Fruit fly (Drosophila melanogaster) S2 (cell line): ENCODE measurements around the gene CG17855.

ENCODE experiments used
- CG8478 ChIP-seq: fragments of >200 bp; optimal IDR thresholded peaks from 2 replicates; lab custom pipeline; 2018
- CTCF ChIP-seq, 2 experiments: fragments of >200 bp; optimal IDR thresholded peaks; 2 replicates each; lab custom pipeline; 2018

Gene CG17855

DNA sequence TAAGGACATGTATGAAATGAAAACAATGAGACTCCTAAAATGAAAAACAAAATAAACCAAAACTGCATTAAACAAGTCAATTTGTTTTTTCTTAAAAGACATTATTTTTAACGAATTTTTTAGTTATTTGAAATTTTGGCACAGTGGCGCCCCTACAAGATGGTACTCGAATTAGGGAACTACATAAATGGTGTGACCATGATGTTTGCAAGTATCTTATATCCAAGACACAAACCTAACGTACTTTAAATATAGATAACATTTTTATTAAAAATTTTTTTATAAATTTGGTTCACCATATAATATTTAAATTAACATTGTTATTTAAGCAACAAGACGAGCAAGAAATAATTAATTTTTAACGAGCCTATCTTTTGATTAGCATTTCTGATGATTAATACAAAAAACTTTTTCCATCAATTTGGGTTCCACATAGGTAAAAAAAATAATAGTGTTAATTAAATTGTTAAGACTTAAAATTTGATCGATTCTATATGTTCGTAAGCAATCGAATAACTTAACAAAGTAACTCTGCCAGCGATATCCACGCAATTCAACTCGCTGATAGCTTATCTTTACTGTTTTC is at the start of gene CG17855:
CG17855 (plus strand) TSS at position 536 of the 586 bp plus-strand sequence.
- no peak for TF ChIP-seq CG8478 (lab: Kevin White, UChicago)
- TF ChIP-seq CTCF (optimal IDR thresholded peaks at IDR 0.05; lab: Kevin White, UChicago), result peak; percentile 38 to 87

DNA sequence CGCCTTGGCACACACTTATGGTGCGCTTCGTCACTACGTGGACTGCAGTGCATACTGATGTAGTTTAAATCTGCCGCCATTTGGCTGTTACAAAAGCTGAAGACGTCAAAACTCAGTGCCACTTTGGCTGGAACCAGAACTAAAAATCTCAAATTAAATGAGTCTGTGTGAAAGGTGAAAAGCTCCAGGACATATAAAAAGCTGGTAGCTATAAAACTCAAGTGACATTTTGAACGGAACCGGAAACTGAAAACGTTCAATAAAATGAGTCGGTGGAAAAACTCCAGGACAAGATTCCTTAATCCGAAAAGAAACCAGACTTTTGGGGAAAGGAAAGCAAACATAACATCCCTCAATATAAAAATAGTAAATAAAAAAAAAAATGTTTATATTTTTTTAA is 49.5 kb upstream of the CG17855 start:
- TF ChIP-seq CG8478 (lab: Kevin White, UChicago) (no peak), CTCF (optimal IDR thresholded peaks at IDR 0.05; lab: Kevin White, UChicago) (no peak)

- no peak for TF ChIP-seq CTCF (optimal IDR thresholded peaks at IDR 0.05; lab: Kevin White, UChicago)
- TF ChIP-seq CG8478 (lab: Kevin White, UChicago), result no peak
Measured at dm6 chr2L:9493375-9494263, 46.7 kb upstream of the CG17855 start.

dm6 chr2L:9494663-9495417 is 45.5 kb upstream of the CG17855 start, which contains the start of gene Gdi:
Gene Gdi (minus strand): TSS chr2L:9494876.
- no peak for TF ChIP-seq CG8478 (lab: Kevin White, UChicago)

dm6 chr2L:9495418-9495779 is 44.9 kb upstream of the CG17855 start, which contains the start of gene CG33298:
Gene CG33298 (plus strand): TSS chr2L:9495474.
- TF ChIP-seq CTCF (optimal IDR thresholded peaks at IDR 0.05; lab: Kevin White, UChicago) (no peak), CG8478 (lab: Kevin White, UChicago) (no peak)

DNA sequence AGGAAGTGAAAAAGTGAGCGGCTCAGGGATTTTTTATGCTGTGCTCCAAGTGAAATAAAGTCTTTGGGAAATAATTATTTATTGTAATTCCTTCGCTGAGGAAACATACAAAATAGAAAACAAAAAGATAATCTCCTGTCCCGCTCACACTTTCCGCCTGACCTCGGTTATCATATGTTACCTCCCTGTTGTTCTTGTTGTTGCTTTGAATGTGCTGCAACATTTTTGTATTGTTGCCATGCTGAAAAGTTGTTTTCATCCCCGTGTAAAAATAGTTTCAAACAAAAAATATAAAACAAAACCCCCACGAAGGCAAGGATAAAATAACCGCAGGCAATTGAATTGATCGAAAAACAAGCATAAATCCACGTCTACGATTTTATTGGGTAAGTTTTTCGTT is 44.5 kb upstream of the CG17855 start:
- TF ChIP-seq CG8478 (lab: Kevin White, UChicago) (no peak), CTCF (optimal IDR thresholded peaks at IDR 0.05; lab: Kevin White, UChicago) (no peak)

- no peak for TF ChIP-seq CTCF (optimal IDR thresholded peaks at IDR 0.05; lab: Kevin White, UChicago)
- no peak for TF ChIP-seq CG8478 (lab: Kevin White, UChicago)
Measured at dm6 chr2L:9496378-9497284, 43.7 kb upstream of the CG17855 start.

DNA sequence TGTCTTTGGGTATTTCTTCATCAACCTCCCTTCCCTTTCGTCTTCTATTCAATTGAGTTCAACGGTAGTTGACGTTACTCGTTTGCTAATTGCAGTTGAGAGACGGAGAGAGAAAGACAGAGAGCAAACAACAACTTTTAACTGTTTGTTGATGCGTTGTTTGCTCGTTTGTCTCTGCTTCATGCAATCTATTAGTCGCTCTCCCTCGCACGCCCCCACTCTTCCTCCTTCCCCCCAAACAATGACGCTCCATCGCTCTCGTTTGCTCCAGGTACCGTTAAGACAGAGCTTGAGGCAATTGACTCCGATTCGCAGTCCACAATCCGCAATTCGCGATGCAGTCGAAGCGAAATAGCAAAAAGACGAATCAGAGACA is 43.0 kb upstream of the CG17855 start:
- TF ChIP-seq CTCF (optimal IDR thresholded peaks at IDR 0.05; lab: Kevin White, UChicago), result no peak
- TF ChIP-seq CG8478 (lab: Kevin White, UChicago), result no peak

DNA sequence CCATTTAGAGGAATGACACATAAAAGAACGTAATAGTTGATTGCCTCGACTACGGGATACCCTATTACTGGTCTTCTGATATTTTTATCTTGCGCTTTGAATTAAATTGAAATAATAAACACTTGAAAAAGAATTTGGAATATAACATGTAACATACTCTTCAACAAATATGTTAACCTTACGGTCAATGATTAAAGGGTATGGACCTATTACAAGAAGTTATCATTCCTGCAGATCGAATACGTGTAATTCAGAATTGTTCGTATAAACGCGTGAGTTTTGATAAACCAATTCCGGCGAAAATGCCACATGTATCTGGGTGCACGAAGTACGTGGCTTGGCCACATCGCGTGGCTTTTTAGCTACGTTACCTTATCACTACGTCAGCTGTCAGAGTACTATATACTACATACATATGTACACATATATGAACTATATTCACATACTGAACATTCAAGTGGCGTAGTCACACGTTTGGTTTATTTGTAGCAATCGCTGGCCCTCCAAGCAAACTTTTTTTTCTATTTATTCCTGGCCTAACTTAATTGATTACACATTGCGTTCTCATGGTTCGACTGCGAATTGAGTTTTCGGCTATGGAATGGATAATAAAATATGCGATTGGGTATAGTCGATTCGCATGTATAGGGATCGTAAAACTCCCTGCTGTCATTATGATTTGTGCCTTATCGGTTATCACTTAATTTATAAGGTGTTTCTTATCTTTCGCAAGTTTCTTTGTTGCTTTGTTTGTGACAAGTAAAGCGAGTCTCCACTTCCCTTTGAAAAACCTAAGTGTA is 41.9 kb upstream of the CG17855 start:
- TF ChIP-seq CG8478 (lab: Kevin White, UChicago) (no peak), CTCF (optimal IDR thresholded peaks at IDR 0.05; lab: Kevin White, UChicago) (no peak)

- TF ChIP-seq CTCF (optimal IDR thresholded peaks at IDR 0.05; lab: Kevin White, UChicago), result no peak
- TF ChIP-seq CG8478 (lab: Kevin White, UChicago), result no peak
Measured at dm6 chr2L:9498985-9499249, 41.4 kb upstream of the CG17855 start.

DNA sequence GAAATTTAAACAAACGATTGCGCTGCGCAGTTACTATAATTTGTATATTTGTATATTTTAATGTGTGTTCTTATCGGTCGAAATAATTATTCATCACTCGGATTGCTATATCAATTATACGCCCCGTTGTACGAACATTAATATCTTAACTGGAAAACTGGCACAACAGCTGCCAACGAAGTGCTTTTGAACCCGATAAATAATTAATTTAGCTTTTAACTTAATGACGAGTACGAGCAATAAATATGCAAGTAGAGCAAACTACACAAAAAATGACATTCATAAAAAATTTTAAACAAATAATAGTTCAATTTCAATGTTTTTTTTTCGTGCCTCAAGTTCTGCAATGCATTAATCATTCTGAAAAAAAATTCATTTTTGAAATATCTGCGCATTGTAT is 39.9 kb upstream of the CG17855 start:
- no peak for TF ChIP-seq CTCF (optimal IDR thresholded peaks at IDR 0.05; lab: Kevin White, UChicago)
- no peak for TF ChIP-seq CG8478 (lab: Kevin White, UChicago)

DNA sequence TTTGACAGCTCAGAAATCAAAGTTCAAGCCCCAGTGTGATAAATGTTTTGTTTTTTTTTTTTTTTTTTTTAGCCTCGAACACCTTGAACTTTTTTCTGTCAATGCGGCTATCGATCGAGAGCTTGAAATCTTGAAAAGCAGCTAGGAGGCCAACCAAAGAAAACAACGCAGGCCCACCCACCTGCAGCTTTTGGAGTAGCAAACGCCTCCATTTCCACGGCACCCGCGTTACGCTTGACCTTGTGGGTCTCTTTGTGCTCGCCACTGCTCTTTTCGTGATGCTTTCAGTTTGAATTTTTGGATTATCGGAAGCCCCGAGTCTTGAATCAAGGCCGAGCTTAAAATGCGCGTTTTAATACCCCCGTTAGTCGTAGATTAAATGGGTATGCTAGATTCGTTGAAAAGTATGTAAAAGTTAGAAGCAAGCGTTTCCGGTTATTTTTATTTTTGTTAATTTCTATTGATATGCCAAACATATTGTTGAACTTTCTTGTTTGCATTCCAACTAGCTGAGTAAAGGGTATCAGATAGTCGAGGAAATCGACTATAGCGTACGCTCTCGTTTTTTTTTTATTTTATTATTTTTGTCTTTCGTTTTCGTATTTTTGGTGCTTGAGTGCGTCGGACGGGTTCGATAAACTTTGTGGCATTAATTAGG is 37.4 kb upstream of the CG17855 start:
- TF ChIP-seq CTCF (optimal IDR thresholded peaks at IDR 0.05; lab: Kevin White, UChicago) (no peak), CG8478 (lab: Kevin White, UChicago) (no peak)
